Fruit fly (Drosophila melanogaster): ENCODE measurements around the gene tHMG1.

The tHMG1 gene

DNA sequence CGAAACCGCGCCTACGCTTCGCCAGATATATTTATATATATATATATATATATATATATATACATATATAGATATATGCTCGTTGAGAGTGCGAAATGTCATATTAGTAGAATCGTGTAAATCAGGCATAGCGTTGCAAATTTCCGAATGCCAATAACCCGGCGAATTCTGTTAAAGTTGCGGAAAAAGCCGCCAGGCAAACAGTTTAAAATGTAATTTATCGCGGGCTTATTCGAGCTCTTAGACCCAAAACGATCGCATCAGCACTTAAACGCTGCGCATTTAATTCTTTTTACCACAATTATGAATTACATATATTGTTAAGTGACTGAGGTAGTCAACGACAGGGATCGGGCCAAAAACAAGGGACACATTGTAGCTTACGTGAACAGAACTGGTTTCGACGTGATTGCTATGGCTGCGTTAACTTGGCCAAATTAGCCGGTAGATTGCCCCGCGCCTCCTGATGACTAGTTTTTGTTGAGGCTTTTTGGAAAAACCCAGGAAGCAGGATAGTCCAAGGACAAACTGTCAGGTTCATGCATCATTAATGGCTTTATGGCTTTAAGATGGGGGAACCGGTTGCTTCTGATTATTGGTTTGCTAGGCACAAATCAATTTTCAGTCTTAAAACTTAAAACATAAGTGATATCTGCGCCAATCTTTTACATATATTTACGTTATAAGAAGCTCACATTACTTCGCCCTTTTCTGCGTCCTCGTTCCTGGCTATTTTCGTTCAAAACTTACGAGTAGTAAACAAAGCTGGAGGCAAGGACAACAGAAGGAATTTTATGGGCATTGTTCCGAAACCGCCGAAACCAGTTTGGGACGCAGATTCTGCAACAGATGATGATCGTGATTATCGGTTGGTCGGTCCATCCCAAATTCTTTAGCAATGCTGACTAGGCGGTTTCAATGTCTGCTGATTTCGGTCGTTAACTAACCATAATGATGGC, 42.6 kb downstream of the tHMG1 start:
- no peak for TF ChIP-seq CG8119 (GFP tag; IDR thresholded peaks at IDR 0.05)
- TF ChIP-seq Eip78C (GFP tag): peak; percentile 53
- no peak for TF ChIP-seq CG3919 (GFP tag; optimal IDR thresholded peaks at IDR 0.05)
- TF ChIP-seq Eip75B (GFP tag; optimal IDR thresholded peaks at IDR 0.05): no peak
- TF ChIP-seq eg (GFP tag; IDR thresholded peaks at IDR 0.05): no peak
- no peak for TF ChIP-seq pdm3 (GFP tag; optimal IDR thresholded peaks at IDR 0.05)
- peak; percentile 73 for TF ChIP-seq dsx (GFP tag; optimal IDR thresholded peaks at IDR 0.05; ENCODE audit: poor library complexity, severe bottlenecking)
- TF ChIP-seq Sox102F (GFP tag; optimal IDR thresholded peaks at IDR 0.05): peak; percentile 5

DNA sequence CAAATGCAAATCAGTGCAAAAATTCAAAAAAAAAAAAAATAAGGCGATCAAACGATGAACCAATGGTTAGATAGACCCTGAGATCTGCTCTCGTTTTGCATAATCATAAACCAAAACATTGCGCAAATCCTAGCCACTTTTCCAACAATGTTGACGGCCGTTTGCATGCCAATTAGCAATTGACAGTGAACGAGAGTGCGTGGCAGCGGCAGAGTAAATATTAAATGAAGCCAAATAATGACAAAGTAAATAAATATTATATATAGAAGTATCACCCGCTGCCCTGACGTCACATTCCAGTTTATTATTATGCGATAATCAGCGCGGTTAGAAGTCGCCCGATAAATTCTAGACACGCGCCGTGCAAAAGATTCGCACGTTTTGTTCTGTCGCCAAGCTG, 44.3 kb downstream of the tHMG1 start:
- TF ChIP-seq fkh (GFP tag; optimal IDR thresholded peaks at IDR 0.05) (peak; percentile 64), CG6808 (GFP tag; optimal IDR thresholded peaks at IDR 0.05) (no peak), dac (GFP tag; optimal IDR thresholded peaks at IDR 0.05) (no peak), Ets96B (tag; optimal IDR thresholded peaks at IDR 0.05) (no peak)

DNA sequence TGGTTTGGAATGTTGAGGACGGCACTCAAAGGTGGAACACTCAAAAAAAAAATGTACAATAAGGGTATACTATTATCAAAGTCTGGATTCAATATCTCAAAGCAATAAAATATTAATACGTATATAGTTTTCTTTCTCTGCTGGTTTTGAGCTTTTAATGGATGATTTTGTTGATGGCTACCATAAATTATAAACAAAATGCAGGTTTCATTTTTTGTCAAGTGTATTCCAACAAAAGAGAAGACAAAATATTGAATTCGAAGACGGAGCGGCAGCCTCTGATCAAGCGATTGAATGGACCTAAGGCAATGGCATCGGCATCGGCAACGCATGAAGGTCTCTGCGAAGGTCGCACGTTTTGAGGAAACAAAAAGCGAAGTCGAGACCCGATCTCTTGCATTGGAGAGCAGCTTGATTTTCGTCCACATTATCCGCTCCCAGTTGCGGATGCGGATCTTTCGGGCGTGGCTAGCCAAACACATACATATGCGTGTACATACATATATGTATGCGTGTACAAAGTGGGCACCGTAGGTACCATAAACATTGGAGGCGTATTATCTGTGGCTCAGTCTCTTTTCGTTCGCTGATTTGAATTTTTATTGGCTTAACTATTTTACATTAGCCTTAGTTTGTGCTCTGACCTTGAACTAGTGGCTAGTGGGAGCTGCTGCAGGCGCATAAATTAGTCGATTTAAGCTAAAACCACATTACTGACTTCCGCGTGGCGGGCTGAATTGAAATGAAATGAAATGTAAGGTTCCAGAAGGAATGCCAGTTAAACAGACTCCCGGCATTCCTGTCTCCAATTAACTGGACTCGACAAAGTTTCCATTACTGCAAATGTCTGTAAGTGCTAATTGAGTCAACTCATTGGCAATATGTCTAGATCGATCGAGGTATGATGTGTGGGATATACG, 45.1 kb downstream of the tHMG1 start:
- TF ChIP-seq CG6163 (GFP tag; IDR thresholded peaks at IDR 0.05) (peak; percentile 82), vri (GFP tag; optimal IDR thresholded peaks at IDR 0.05) (peak; percentile 8), fd85E (GFP tag; optimal IDR thresholded peaks at IDR 0.05) (peak; percentile 3), CG15336 (GFP tag; IDR thresholded peaks at IDR 0.05) (no peak), cyc (GFP tag; optimal IDR thresholded peaks at IDR 0.05) (peak; percentile 49), CG31627 (GFP tag; optimal IDR thresholded peaks at IDR 0.05) (peak; percentile 28), CG8319 (GFP tag; optimal IDR thresholded peaks at IDR 0.05) (peak; percentile 44), Lpt (GFP tag; optimal IDR thresholded peaks at IDR 0.05) (no peak), Hr4 (GFP tag; optimal IDR thresholded peaks at IDR 0.05) (peak; percentile 18), CG34406 (GFP tag; optimal IDR thresholded peaks at IDR 0.05) (peak; percentile 72), Eip93F (GFP tag; optimal IDR thresholded peaks at IDR 0.05) (no peak), Hr39 (GFP tag; optimal IDR thresholded peaks at IDR 0.05) (peak; percentile 34), topi (GFP tag; optimal IDR thresholded peaks at IDR 0.05) (peak; percentile 50), Hr38 (GFP tag; optimal IDR thresholded peaks at IDR 0.05) (no peak), Ets21C (GFP tag; optimal IDR thresholded peaks at IDR 0.05) (no peak), svp (GFP tag) (peak; percentile 83), CG1621 (tag; optimal IDR thresholded peaks at IDR 0.05) (peak; percentile 77), CG4318 (GFP tag; optimal IDR thresholded peaks at IDR 0.05) (no peak), Blimp-1 (GFP tag; optimal IDR thresholded peaks at IDR 0.05) (no peak), CG11902 (GFP tag; optimal IDR thresholded peaks at IDR 0.05) (peak; percentile 54), Sox14 (GFP tag; optimal IDR thresholded peaks at IDR 0.05) (peak; percentile 61), pdm3 (GFP tag; optimal IDR thresholded peaks at IDR 0.05) (peak; percentile 71), Gug (GFP tag; IDR thresholded peaks at IDR 0.05) (no peak), achi (GFP tag; optimal IDR thresholded peaks at IDR 0.05) (peak; percentile 71), Sox102F (GFP tag; optimal IDR thresholded peaks at IDR 0.05) (peak; percentile 28), fd59A (GFP tag; optimal IDR thresholded peaks at IDR 0.05) (peak; percentile 73), net (GFP tag; optimal IDR thresholded peaks at IDR 0.05) (peak; percentile 46), eg (GFP tag; IDR thresholded peaks at IDR 0.05) (no peak), CG10631 (GFP tag; optimal IDR thresholded peaks at IDR 0.05) (peak; percentile 77), OdsH (GFP tag; optimal IDR thresholded peaks at IDR 0.05) (peak; percentile 66), CG3919 (GFP tag; optimal IDR thresholded peaks at IDR 0.05) (peak; percentile 79), esn (GFP tag; optimal IDR thresholded peaks at IDR 0.05) (peak; percentile 51), lz (GFP tag; optimal IDR thresholded peaks at IDR 0.05) (peak; percentile 32), dac (GFP tag; optimal IDR thresholded peaks at IDR 0.05) (no peak), CG10669 (GFP tag; optimal IDR thresholded peaks at IDR 0.05) (peak; percentile 79), spab (GFP tag; optimal IDR thresholded peaks at IDR 0.05) (peak; percentile 80), CG16779 (tag; optimal IDR thresholded peaks at IDR 0.05) (peak; percentile 32)
